Fruit fly (Drosophila melanogaster) whole organism, embryonic: ENCODE measurements around the gene CG3517.

ENCODE experiments used
- BEAF-32 ChIP-seq: fragments of 200-800 bp; sonication (Bioruptor generic); optimal IDR thresholded peaks from 3 replicates; lab custom pipeline; 2017; ENCODE audit warnings: missing biosample characterization, missing genetic modification characterization, mild to moderate bottlenecking, moderate library complexity, missing genetic modification reagents
- Bdp1 ChIP-seq: fragments of 200-800 bp; sonication (Bioruptor generic); optimal IDR thresholded peaks from 3 replicates; lab custom pipeline; 2016; ENCODE audit warnings: missing biosample characterization, missing genetic modification characterization
- CG11695 ChIP-seq: fragments of 200-800 bp; sonication (Bioruptor generic); IDR thresholded peaks from 3 replicates; pipeline ENCODE4 v1.3.6; 2022; ENCODE audit warnings: missing biosample characterization, missing genetic modification characterization
- CG11696 ChIP-seq: fragments of 200-800 bp; sonication (Bioruptor generic); IDR thresholded peaks from 2 replicates; pipeline ENCODE4 v1.3.6; 2022; ENCODE audit warnings: missing biosample characterization, missing genetic modification characterization
- CG12299 ChIP-seq: fragments of 200-800 bp; sonication (Bioruptor generic); optimal IDR thresholded peaks from 2 replicates; lab custom pipeline; 2018; ENCODE audit warnings: missing biosample characterization, mild to moderate bottlenecking, missing genetic modification characterization
- CG15269 ChIP-seq: fragments of 200-800 bp; sonication (Bioruptor generic); optimal IDR thresholded peaks from 2 replicates; lab custom pipeline; 2018; ENCODE audit warnings: missing biosample characterization, mild to moderate bottlenecking, missing genetic modification characterization, moderate library complexity
- CG1603 ChIP-seq: fragments of 200-800 bp; sonication (Bioruptor generic); optimal IDR thresholded peaks from 2 replicates; lab custom pipeline; 2019; ENCODE audit warnings: missing biosample characterization, mild to moderate bottlenecking, missing genetic modification characterization, moderate library complexity
- CG18619 ChIP-seq: fragments of 200-800 bp; sonication (Bioruptor generic); optimal IDR thresholded peaks from 3 replicates; lab custom pipeline; 2017; ENCODE audit warnings: missing biosample characterization, mild to moderate bottlenecking, missing genetic modification characterization
- CG2116 ChIP-seq: fragments of 200-800 bp; sonication (Bioruptor generic); optimal IDR thresholded peaks from 3 replicates; lab custom pipeline; 2018; ENCODE audit warnings: missing biosample characterization, mild to moderate bottlenecking, missing genetic modification characterization
- CG3065 ChIP-seq: fragments of 200-800 bp; sonication (Bioruptor generic); optimal IDR thresholded peaks from 2 replicates; lab custom pipeline; 2016; ENCODE audit warnings: missing biosample characterization, missing genetic modification characterization
- CG4328 ChIP-seq: fragments of 200-800 bp; sonication (Bioruptor generic); optimal IDR thresholded peaks from 3 replicates; lab custom pipeline; 2017; ENCODE audit warnings: missing biosample characterization, missing genetic modification reagents, missing genetic modification characterization
- CG6175 ChIP-seq: fragments of 200-800 bp; sonication (Bioruptor generic); IDR thresholded peaks from 3 replicates; pipeline ENCODE4 v1.3.6; 2022; ENCODE audit warnings: missing biosample characterization, missing genetic modification characterization
- CG6654 ChIP-seq: fragments of 200-800 bp; sonication (Bioruptor generic); optimal IDR thresholded peaks from 2 replicates; lab custom pipeline; 2017; ENCODE audit warnings: missing biosample characterization, mild to moderate bottlenecking, missing genetic modification characterization
- CG6813 ChIP-seq: fragments of 200-800 bp; sonication (Bioruptor generic); optimal IDR thresholded peaks from 2 replicates; lab custom pipeline; 2017; ENCODE audit warnings: missing biosample characterization, missing genetic modification characterization, mild to moderate bottlenecking, moderate library complexity, missing genetic modification reagents
- CG7786 ChIP-seq: fragments of 200-800 bp; sonication (Bioruptor generic); optimal IDR thresholded peaks from 2 replicates; lab custom pipeline; 2016; ENCODE audit warnings: missing biosample characterization, missing genetic modification characterization
- CG7839 ChIP-seq: fragments of 200-800 bp; sonication (Bioruptor generic); optimal IDR thresholded peaks from 3 replicates; lab custom pipeline; 2018; ENCODE audit warnings: missing biosample characterization, mild to moderate bottlenecking, missing genetic modification characterization, moderate library complexity
- CG8359 ChIP-seq: fragments of 200-800 bp; sonication (Bioruptor generic); optimal IDR thresholded peaks from 2 replicates; lab custom pipeline; 2017; ENCODE audit warnings: missing biosample characterization, mild to moderate bottlenecking, missing genetic modification characterization, borderline replicate concordance
- CG9876 ChIP-seq: fragments of 200-800 bp; sonication (Bioruptor generic); optimal IDR thresholded peaks from 2 replicates; lab custom pipeline; 2016; ENCODE audit warnings: missing biosample characterization, missing genetic modification characterization
- Camta ChIP-seq: fragments of 200-800 bp; sonication (Bioruptor generic); optimal IDR thresholded peaks from 2 replicates; lab custom pipeline; 2016; ENCODE audit warnings: missing biosample characterization, missing genetic modification characterization
- E2f2 ChIP-seq: fragments of 200-800 bp; sonication (Bioruptor generic); IDR thresholded peaks from 2 replicates; pipeline ENCODE4 v1.3.6; 2022; ENCODE audit warnings: missing biosample characterization, missing genetic modification characterization
- ERR ChIP-seq: fragments of 200-800 bp; sonication (Bioruptor generic); optimal IDR thresholded peaks from 2 replicates; lab custom pipeline; 2016; ENCODE audit warnings: missing biosample characterization, missing genetic modification characterization
- Fer2 ChIP-seq: fragments of 200-800 bp; sonication (Bioruptor generic); optimal IDR thresholded peaks from 2 replicates; lab custom pipeline; 2018; ENCODE audit warnings: missing biosample characterization, mild to moderate bottlenecking, missing genetic modification characterization, moderate library complexity
- HmgZ ChIP-seq: fragments of 200-800 bp; sonication (Bioruptor generic); optimal IDR thresholded peaks from 2 replicates; lab custom pipeline; 2018; ENCODE audit warnings: missing biosample characterization, mild to moderate bottlenecking, missing genetic modification characterization
- NC2β ChIP-seq: fragments of 200-800 bp; sonication (Bioruptor generic); optimal IDR thresholded peaks from 2 replicates; lab custom pipeline; 2016; ENCODE audit warnings: missing biosample characterization, missing genetic modification characterization
- Nf-YB ChIP-seq: fragments of 200-800 bp; sonication (Bioruptor generic); optimal IDR thresholded peaks from 3 replicates; lab custom pipeline; 2019; ENCODE audit warnings: missing biosample characterization, mild to moderate bottlenecking, missing genetic modification characterization, moderate library complexity
- NfI ChIP-seq: fragments of 200-800 bp; sonication (Bioruptor generic); optimal IDR thresholded peaks from 3 replicates; lab custom pipeline; 2018; ENCODE audit warnings: missing biosample characterization, mild to moderate bottlenecking, missing genetic modification characterization, moderate library complexity
- Six4 ChIP-seq: fragments of 200-800 bp; sonication (Bioruptor generic); optimal IDR thresholded peaks from 2 replicates; lab custom pipeline; 2016; ENCODE audit warnings: missing biosample characterization, missing genetic modification characterization
- Sox102F ChIP-seq: fragments of 200-800 bp; sonication (Bioruptor generic); optimal IDR thresholded peaks from 2 replicates; lab custom pipeline; 2018; ENCODE audit warnings: missing biosample characterization, mild to moderate bottlenecking, missing genetic modification characterization, moderate library complexity
- Tbp ChIP-seq: fragments of >200 bp; optimal IDR thresholded peaks from 2 replicates; lab custom pipeline; 2018; ENCODE audit warnings: missing biosample characterization, missing genetic modification characterization
- Xrp1 ChIP-seq: fragments of 200-800 bp; sonication (Bioruptor generic); IDR thresholded peaks from 2 replicates; pipeline ENCODE4 v1.3.6; 2022; ENCODE audit warnings: missing biosample characterization, missing genetic modification characterization
- az2 ChIP-seq: fragments of 200-800 bp; sonication (Bioruptor generic); optimal IDR thresholded peaks from 3 replicates; lab custom pipeline; 2016; ENCODE audit warnings: missing biosample characterization, missing genetic modification characterization
- bab2 ChIP-seq: fragments of 200-800 bp; sonication (Bioruptor generic); optimal IDR thresholded peaks from 2 replicates; lab custom pipeline; 2016; ENCODE audit warnings: missing biosample characterization, missing genetic modification characterization
- cg ChIP-seq: fragments of 200-800 bp; sonication (Bioruptor generic); optimal IDR thresholded peaks from 3 replicates; lab custom pipeline; 2019; ENCODE audit warnings: missing biosample characterization, mild to moderate bottlenecking, missing genetic modification characterization, moderate library complexity
- chn ChIP-seq: fragments of 200-800 bp; sonication (Bioruptor generic); optimal IDR thresholded peaks from 2 replicates; lab custom pipeline; 2016; ENCODE audit warnings: missing biosample characterization, missing genetic modification characterization
- ci ChIP-seq: fragments of 200-800 bp; sonication (Bioruptor generic); IDR thresholded peaks from 3 replicates; pipeline ENCODE4 v1.3.6; 2022; ENCODE audit warnings: missing biosample characterization, missing genetic modification characterization
- croc ChIP-seq: fragments of 200-800 bp; sonication (Bioruptor generic); conservative IDR thresholded peaks from 3 replicates; pipeline ENCODE4 v1.3.6; 2022; ENCODE audit warnings: missing biosample characterization, missing genetic modification characterization
- dan ChIP-seq: fragments of 200-800 bp; sonication (Bioruptor generic); IDR thresholded peaks from 2 replicates; pipeline ENCODE4 v1.3.6; 2022; ENCODE audit warnings: missing biosample characterization, missing genetic modification characterization
- dmrt99B ChIP-seq: fragments of 200-800 bp; sonication (Bioruptor generic); optimal IDR thresholded peaks from 2 replicates; lab custom pipeline; 2018; ENCODE audit warnings: missing biosample characterization, mild to moderate bottlenecking, missing genetic modification characterization, moderate library complexity
- esg ChIP-seq: fragments of 200-800 bp; sonication (Bioruptor generic); conservative IDR thresholded peaks from 2 replicates; pipeline ENCODE4 v1.3.6; 2022; ENCODE audit warnings: missing biosample characterization, missing genetic modification characterization
- grau ChIP-seq: fragments of 200-800 bp; optimal IDR thresholded peaks from 3 replicates; lab custom pipeline; 2019; ENCODE audit warnings: missing biosample characterization, mild to moderate bottlenecking, missing genetic modification characterization, moderate library complexity
- gsb ChIP-seq: fragments of 200-800 bp; sonication (Bioruptor generic); IDR thresholded peaks from 2 replicates; pipeline ENCODE4 v1.3.6; 2022; ENCODE audit warnings: missing biosample characterization, missing genetic modification characterization
- hth ChIP-seq: fragments of >200 bp; optimal IDR thresholded peaks from 2 replicates; lab custom pipeline; 2017; ENCODE audit warnings: inconsistent platforms
- jing ChIP-seq: fragments of 200-800 bp; sonication (Bioruptor generic); optimal IDR thresholded peaks from 2 replicates; lab custom pipeline; 2018; ENCODE audit warnings: missing biosample characterization, mild to moderate bottlenecking, missing genetic modification characterization
- lab ChIP-seq: fragments of 200-800 bp; sonication (Bioruptor generic); optimal IDR thresholded peaks from 3 replicates; lab custom pipeline; 2017; ENCODE audit warnings: missing biosample characterization, missing genetic modification characterization, mild to moderate bottlenecking, moderate library complexity, missing genetic modification reagents
- pan ChIP-seq, 4 experiments: fragments of >200 bp in 3 of 4; fragments of 200-800 bp in 1 of 4; sonication (Bioruptor generic) in 1 of 4; optimal IDR thresholded peaks in 3 of 4; IDR thresholded peaks in 1 of 4; 2 replicates each; pipeline versions ENCODE4 v1.3.6 to Lab custom; 2017 to 2022; ENCODE audit warnings: missing biosample characterization in 2 of 4, missing genetic modification characterization in 2 of 4, mixed read lengths in 1 of 4
- prd ChIP-seq, 3 experiments: fragments of >200 bp in 2 of 3; fragments of 200-800 bp in 1 of 3; sonication (Bioruptor generic) in 1 of 3; optimal IDR thresholded peaks in 2 of 3; IDR thresholded peaks in 1 of 3; 2 replicates in 2 of 3; 3 replicates in 1 of 3; pipeline versions ENCODE4 v1.3.6 to Lab custom; 2017 to 2022; ENCODE audit warnings: missing biosample characterization in 1 of 3, missing genetic modification characterization in 1 of 3
- sisA ChIP-seq: fragments of 200-800 bp; sonication (Bioruptor generic); IDR thresholded peaks from 2 replicates; pipeline ENCODE4 v1.3.6; 2022; ENCODE audit warnings: missing biosample characterization, missing genetic modification characterization
- sug ChIP-seq: fragments of 200-800 bp; optimal IDR thresholded peaks from 2 replicates; lab custom pipeline; 2019; ENCODE audit warnings: missing biosample characterization, mild to moderate bottlenecking, missing genetic modification characterization, moderate library complexity
- tll ChIP-seq, 2 experiments: fragments of 200-800 bp in 1 of 2; fragments of >200 bp in 1 of 2; sonication (Bioruptor generic) in 1 of 2; optimal IDR thresholded peaks; 2 replicates each; lab custom pipeline; 2017 to 2019; ENCODE audit warnings: missing biosample characterization in 2 of 2, missing genetic modification characterization in 2 of 2, mild to moderate bottlenecking in 1 of 2, moderate library complexity in 1 of 2
- trh ChIP-seq: fragments of 200-800 bp; sonication (Bioruptor generic); optimal IDR thresholded peaks from 2 replicates; lab custom pipeline; 2016; ENCODE audit warnings: missing biosample characterization, missing genetic modification characterization

CG3517 gene

DNA sequence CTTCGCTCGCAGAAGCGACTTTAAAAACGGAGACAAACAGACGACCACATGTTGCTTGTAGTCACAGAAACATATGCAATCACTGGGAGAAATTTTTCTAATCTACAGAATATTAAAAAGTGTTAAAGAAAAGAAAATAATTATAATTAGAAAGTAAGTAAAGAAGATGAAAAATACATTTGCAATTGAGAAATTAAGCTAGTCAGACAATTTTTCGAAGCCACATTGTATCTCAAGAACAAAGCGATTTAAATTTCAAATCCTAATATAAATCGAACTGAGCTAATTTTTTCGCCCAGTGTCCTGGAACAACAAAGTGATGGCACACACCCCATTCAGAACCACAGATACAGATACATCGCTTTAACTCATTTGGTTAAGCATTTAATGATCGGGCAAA is 40.3 kb upstream of the CG3517 start (continued):
- TF ChIP-seq Tbp (no peak), Camta (GFP tag; lab: Kevin White, UChicago) (no peak), ERR (GFP tag; lab: Kevin White, UChicago) (no peak), CG6654 (peak; percentile 34), CG6175 (GFP tag; lab: Robert Waterston, UW) (no peak), az2 (GFP tag; lab: Kevin White, UChicago) (peak; percentile 66), hth (lab: Kevin White, UChicago) (no peak), CG12299 (tag; lab: Kevin White, UChicago) (peak; percentile 28), bab2 (GFP tag; lab: Kevin White, UChicago) (peak; percentile 1), NfI (GFP tag; lab: Kevin White, UChicago) (peak; percentile 23), Bdp1 (GFP tag; lab: Kevin White, UChicago) (no peak), CG18619 (peak; percentile 38), croc (GFP tag; lab: Robert Waterston, UW) (peak; percentile 83), CG4328 (GFP tag; lab: Kevin White, UChicago) (peak; percentile 6), gsb (GFP tag; lab: Robert Waterston, UW) (no peak), CG3065 (GFP tag; lab: Kevin White, UChicago) (peak; percentile 35), trh (GFP tag; lab: Kevin White, UChicago) (no peak), Six4 (GFP tag; lab: Kevin White, UChicago) (peak; percentile 49), BEAF-32 (GFP tag; lab: Kevin White, UChicago) (no peak), CG11696 (no peak), pan (optimal IDR thresholded peaks at IDR 0.05; lab: Kevin White, UChicago) (no peak), pan (GFP tag; optimal IDR thresholded peaks at IDR 0.05 in 1 of 2, IDR thresholded peaks at IDR 0.05 in 1 of 2) (peak in 1 of 2 experiments; percentile 51), prd (optimal IDR thresholded peaks at IDR 0.05; lab: Kevin White, UChicago) (no peak), prd (GFP tag; IDR thresholded peaks at IDR 0.05; lab: Robert Waterston, UW) (peak; percentile 79; the same call in 2 of the 3 replicates), CG11695 (GFP tag; lab: Robert Waterston, UW) (peak; percentile 64; the same call in 1 of the 3 replicates), CG7786 (GFP tag; lab: Kevin White, UChicago) (no peak), tll (GFP tag; optimal IDR thresholded peaks at IDR 0.05; lab: Kevin White, UChicago) (no peak), Xrp1 (peak; percentile 85), CG8359 (GFP tag; lab: Kevin White, UChicago) (peak; percentile 62), CG1603 (peak; percentile 25), lab (GFP tag; lab: Kevin White, UChicago) (peak; percentile 64), CG9876 (GFP tag; lab: Kevin White, UChicago) (no peak), sisA (GFP tag; lab: Robert Waterston, UW) (peak; percentile 64), grau (tag; lab: Kevin White, UChicago) (peak; percentile 74), CG2116 (GFP tag; lab: Kevin White, UChicago) (no peak), ci (peak; percentile 75; the same call in 2 of the 3 replicates), sug (tag; lab: Kevin White, UChicago) (no peak), Fer2 (tag; lab: Kevin White, UChicago) (no peak), E2f2 (GFP tag; lab: Robert Waterston, UW) (no peak), chn (GFP tag; lab: Kevin White, UChicago) (peak; percentile 57), jing (peak; percentile 17), Sox102F (GFP tag; lab: Kevin White, UChicago) (peak; percentile 70), esg (GFP tag; lab: Robert Waterston, UW) (peak; percentile 8; the same call in 1 of the 2 replicates), CG6813 (GFP tag; lab: Kevin White, UChicago) (peak; percentile 52), CG15269 (tag; lab: Kevin White, UChicago) (peak; percentile 49), cg (GFP tag; lab: Kevin White, UChicago) (no peak), dan (GFP tag; lab: Robert Waterston, UW) (no peak), NC2β (GFP tag; lab: Kevin White, UChicago) (peak; percentile 40), dmrt99B (tag; lab: Kevin White, UChicago) (peak; percentile 70), CG7839 (tag; lab: Kevin White, UChicago) (peak; percentile 76), HmgZ (tag; lab: Kevin White, UChicago) (no peak), Nf-YB (GFP tag; lab: Kevin White, UChicago) (peak; percentile 36)
